Worm (Caenorhabditis elegans) whole organism, L2 larva: ENCODE data around the gene ugt-12.

Experiments used
- snpc-4 ChIP-seq: fragments of 150-350 bp; optimal IDR thresholded peaks from 2 replicates; lab custom pipeline; 2014; ENCODE audit warnings: missing biosample characterization, missing genetic modification characterization
- unc-39 ChIP-seq: fragments of 150-350 bp; optimal IDR thresholded peaks from 2 replicates; lab custom pipeline; 2014; ENCODE audit warnings: missing biosample characterization, missing genetic modification characterization

DNA sequence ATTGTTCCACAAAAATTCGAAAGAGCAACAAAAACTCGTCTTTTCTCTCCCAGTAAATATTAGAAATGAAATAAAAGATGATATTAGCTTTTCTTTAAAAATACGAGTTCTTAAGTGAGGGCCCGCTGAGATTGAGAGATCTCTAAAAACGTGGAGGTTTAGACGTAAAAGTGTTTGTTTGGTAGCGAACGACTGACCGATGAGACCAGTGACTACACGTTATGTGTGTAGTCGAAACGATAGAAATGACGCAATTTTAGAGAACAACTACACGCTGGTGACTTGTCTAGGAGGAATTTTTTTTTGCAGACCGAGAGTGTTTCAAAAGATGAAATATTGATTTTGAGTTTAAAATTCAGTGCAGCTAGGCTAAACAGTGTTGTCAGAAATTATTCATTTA lies 26.7 kb downstream of the ugt-12 start, which contains the start of gene C37H5.13:
- TF ChIP-seq unc-39 (no peak), snpc-4 (tag; lab: Kevin White, UChicago) (no peak)
